Worm (Caenorhabditis elegans) whole organism, L1 larva: ENCODE results near the gene taf-3.

ENCODE experiments used
- C04F5.9 ChIP-seq: sonication (generic microtip); optimal IDR thresholded peaks from 2 replicates; lab custom pipeline; 2016; ENCODE audit warnings: missing genetic modification characterization, missing compliant biosample characterization
- C16A3.4 ChIP-seq: fragments of 150-350 bp; optimal IDR thresholded peaks from 2 replicates; lab custom pipeline; 2014; ENCODE audit warnings: missing biosample characterization, missing genetic modification characterization
- Y116A8C.19 ChIP-seq: sonication (generic microtip); optimal IDR thresholded peaks from 2 replicates; lab custom pipeline; 2016; ENCODE audit warnings: missing compliant biosample characterization, missing genetic modification characterization, borderline replicate concordance
- aha-1 ChIP-seq: fragments of 150-350 bp; optimal IDR thresholded peaks from 2 replicates; lab custom pipeline; 2014; ENCODE audit warnings: missing biosample characterization, missing genetic modification characterization
- alr-1 ChIP-seq: fragments of 200-800 bp; sonication (Bioruptor generic); optimal IDR thresholded peaks from 2 replicates; lab custom pipeline; 2018; ENCODE audit warnings: borderline replicate concordance, mild to moderate bottlenecking, missing genetic modification characterization, missing compliant biosample characterization
- ama-1 ChIP-seq: fragments of 150-350 bp; optimal IDR thresholded peaks from 2 replicates; lab custom pipeline; 2014
- ceh-82 ChIP-seq, 3 experiments: fragments of 150-350 bp in 1 of 3; sonication (generic microtip) in 2 of 3; optimal IDR thresholded peaks; 2 replicates each; lab custom pipeline; 2014 to 2017; ENCODE audit warnings: missing biosample characterization in 3 of 3, missing genetic modification characterization in 3 of 3
- ceh-88 ChIP-seq: fragments of 200-800 bp; sonication (Bioruptor generic); IDR thresholded peaks from 2 replicates; pipeline ENCODE4 v1.3.6; 2022; ENCODE audit warnings: missing genetic modification characterization, missing compliant biosample characterization
- ceh-90 ChIP-seq: sonication (generic microtip); optimal IDR thresholded peaks from 2 replicates; lab custom pipeline; 2016; ENCODE audit warnings: missing genetic modification characterization, missing compliant biosample characterization
- dpl-1 ChIP-seq, 3 experiments: fragments of 150-350 bp in 2 of 3; sonication (generic microtip) in 1 of 3; optimal IDR thresholded peaks; 2 replicates each; lab custom pipeline; 2014 to 2017; ENCODE audit warnings: missing biosample characterization in 3 of 3, missing genetic modification characterization in 3 of 3, missing genetic modification reagents in 3 of 3
- efl-1 ChIP-seq, 4 experiments: fragments of 150-350 bp; optimal IDR thresholded peaks in 3 of 4; peaks in 1 of 4; 1 replicate in 1 of 4; 2 replicates in 3 of 4; lab custom pipeline; 2014; ENCODE audit warnings: missing biosample characterization in 2 of 4, missing genetic modification characterization in 2 of 4, missing genetic modification reagents in 2 of 4
- egl-13 ChIP-seq: sonication (generic microtip); optimal IDR thresholded peaks from 2 replicates; lab custom pipeline; 2016; ENCODE audit warnings: missing genotype, missing genetic modification reagents, missing genetic modification characterization, missing compliant biosample characterization
- egl-27 ChIP-seq, 2 experiments: fragments of 150-350 bp in 1 of 2; sonication (generic microtip); optimal IDR thresholded peaks; 3 replicates each; lab custom pipeline; 2017 to 2018; ENCODE audit warnings: missing biosample characterization in 2 of 2, missing genetic modification characterization in 2 of 2, missing genetic modification reagents in 2 of 2
- elt-2 ChIP-seq: sonication (generic microtip); optimal IDR thresholded peaks from 2 replicates; lab custom pipeline; 2016; ENCODE audit warnings: missing genetic modification characterization, mild to moderate bottlenecking, inconsistent platforms, missing compliant biosample characterization, missing genetic modification reagents
- elt-3 ChIP-seq, 6 experiments: fragments of 150-350 bp in 1 of 6; sonication (generic microtip); optimal IDR thresholded peaks; 2 replicates each; lab custom pipeline; 2017 to 2018; ENCODE audit warnings: missing biosample characterization in 6 of 6, missing genetic modification characterization in 6 of 6, inconsistent platforms in 1 of 6
- ets-5 ChIP-seq: fragments of 200-800 bp; sonication (Bioruptor generic); IDR thresholded peaks from 2 replicates; pipeline ENCODE4 v1.3.6; 2022; ENCODE audit warnings: missing genetic modification characterization, missing compliant biosample characterization
- fkh-10 ChIP-seq: sonication (generic microtip); optimal IDR thresholded peaks from 2 replicates; lab custom pipeline; 2017; ENCODE audit warnings: missing biosample characterization, missing genetic modification reagents, missing genetic modification characterization
- fkh-4 ChIP-seq: sonication (generic microtip); optimal IDR thresholded peaks from 2 replicates; lab custom pipeline; 2016; ENCODE audit warnings: missing compliant biosample characterization, missing genetic modification characterization, borderline replicate concordance
- fos-1 ChIP-seq: fragments of 150-350 bp; optimal IDR thresholded peaks from 2 replicates; lab custom pipeline; 2014; ENCODE audit warnings: missing biosample characterization, missing genetic modification characterization
- hlh-17 ChIP-seq: fragments of 200-800 bp; sonication (Bioruptor generic); optimal IDR thresholded peaks from 2 replicates; lab custom pipeline; 2018; ENCODE audit warnings: missing genetic modification characterization, mild to moderate bottlenecking, missing compliant biosample characterization, moderate library complexity, borderline replicate concordance
- irx-1 ChIP-seq: sonication (generic microtip); optimal IDR thresholded peaks from 2 replicates; lab custom pipeline; 2016; ENCODE audit warnings: missing genetic modification characterization, missing compliant biosample characterization
- isw-1 ChIP-seq: fragments of 200-800 bp; sonication (Bioruptor generic); IDR thresholded peaks from 2 replicates; pipeline ENCODE4 v1.3.6; 2022; ENCODE audit warnings: missing genetic modification characterization, missing compliant biosample characterization
- lin-13 ChIP-seq: fragments of 150-350 bp; optimal IDR thresholded peaks from 2 replicates; lab custom pipeline; 2014; ENCODE audit warnings: missing biosample characterization, missing genetic modification reagents, missing genetic modification characterization
- lin-14 ChIP-seq: fragments of 200-800 bp; sonication (Bioruptor generic); optimal IDR thresholded peaks from 2 replicates; lab custom pipeline; 2018; ENCODE audit warnings: mild to moderate bottlenecking, missing genetic modification characterization, moderate library complexity, missing compliant biosample characterization
- lin-15B ChIP-seq: fragments of 150-350 bp; sonication (generic microtip); optimal IDR thresholded peaks from 3 replicates; lab custom pipeline; 2014; ENCODE audit warnings: missing biosample characterization, missing genetic modification characterization
- lsy-2 ChIP-seq, 2 experiments: fragments of 150-350 bp; optimal IDR thresholded peaks; 2 replicates each; lab custom pipeline; 2014; ENCODE audit warnings: missing biosample characterization in 2 of 2, missing genetic modification characterization in 2 of 2
- mab-9 ChIP-seq: fragments of 200-800 bp; sonication (Bioruptor generic); IDR thresholded peaks from 2 replicates; pipeline ENCODE4 v1.3.6; 2022; ENCODE audit warnings: missing genetic modification reagents, missing genetic modification characterization, missing compliant biosample characterization
- nhr-20 ChIP-seq: sonication (generic microtip); optimal IDR thresholded peaks from 2 replicates; lab custom pipeline; 2016; ENCODE audit warnings: mild to moderate bottlenecking, missing genetic modification characterization, missing compliant biosample characterization
- nhr-237 ChIP-seq: fragments of 150-350 bp; optimal IDR thresholded peaks from 2 replicates; lab custom pipeline; 2014; ENCODE audit warnings: missing biosample characterization, missing genetic modification characterization
- nhr-28 ChIP-seq: fragments of 150-350 bp; optimal IDR thresholded peaks from 2 replicates; lab custom pipeline; 2014; ENCODE audit warnings: missing biosample characterization, missing genetic modification characterization
- nhr-71 ChIP-seq: sonication (generic microtip); optimal IDR thresholded peaks from 2 replicates; lab custom pipeline; 2016; ENCODE audit warnings: mild to moderate bottlenecking, missing genetic modification characterization, moderate library complexity, missing compliant biosample characterization
- nhr-76 ChIP-seq: sonication (generic microtip); optimal IDR thresholded peaks from 2 replicates; lab custom pipeline; 2017; ENCODE audit warnings: missing biosample characterization, missing genetic modification characterization
- nhr-77 ChIP-seq: fragments of 150-350 bp; optimal IDR thresholded peaks from 2 replicates; lab custom pipeline; 2014; ENCODE audit warnings: missing biosample characterization, missing genetic modification characterization
- nhr-84 ChIP-seq: sonication (generic microtip); optimal IDR thresholded peaks from 2 replicates; lab custom pipeline; 2017; ENCODE audit warnings: missing biosample characterization, missing genetic modification characterization
- nhr-90 ChIP-seq: sonication (generic microtip); optimal IDR thresholded peaks from 2 replicates; lab custom pipeline; 2016; ENCODE audit warnings: mild to moderate bottlenecking, missing genetic modification characterization, missing compliant biosample characterization; ENCODE audit not compliant: poor library complexity
- pqm-1 ChIP-seq: sonication (generic microtip); optimal IDR thresholded peaks from 3 replicates; lab custom pipeline; 2017; ENCODE audit warnings: missing biosample characterization, missing genetic modification characterization
- rnt-1 ChIP-seq: sonication (generic microtip); optimal IDR thresholded peaks from 2 replicates; lab custom pipeline; 2016; ENCODE audit warnings: mild to moderate bottlenecking, missing genetic modification characterization, moderate library complexity, missing compliant biosample characterization
- snpc-4 ChIP-seq: fragments of 150-350 bp; optimal IDR thresholded peaks from 2 replicates; lab custom pipeline; 2014; ENCODE audit warnings: missing biosample characterization, missing genetic modification characterization
- snu-23 ChIP-seq: sonication (generic microtip); optimal IDR thresholded peaks from 2 replicates; lab custom pipeline; 2016; ENCODE audit warnings: missing genetic modification characterization, missing compliant biosample characterization
- sox-4 ChIP-seq: sonication (generic microtip); optimal IDR thresholded peaks from 2 replicates; lab custom pipeline; 2016; ENCODE audit warnings: missing genetic modification characterization, missing compliant biosample characterization
- sup-37 ChIP-seq: fragments of 200-800 bp; sonication (Bioruptor generic); optimal IDR thresholded peaks from 2 replicates; lab custom pipeline; 2018; ENCODE audit warnings: mild to moderate bottlenecking, missing genetic modification characterization, missing compliant biosample characterization
- swsn-7 ChIP-seq: sonication (generic microtip); optimal IDR thresholded peaks from 2 replicates; lab custom pipeline; 2016; ENCODE audit warnings: missing genetic modification characterization, missing compliant biosample characterization
- tbx-2 ChIP-seq: sonication (generic microtip); optimal IDR thresholded peaks from 2 replicates; lab custom pipeline; 2016; ENCODE audit warnings: missing genetic modification characterization, missing compliant biosample characterization
- unc-30 ChIP-seq: sonication (generic microtip); optimal IDR thresholded peaks from 2 replicates; lab custom pipeline; 2017; ENCODE audit warnings: missing biosample characterization, missing genetic modification characterization
- unc-98 ChIP-seq: fragments of 200-800 bp; sonication (Bioruptor generic); IDR thresholded peaks from 2 replicates; pipeline ENCODE4 v1.3.6; 2022; ENCODE audit warnings: missing genetic modification characterization, missing compliant biosample characterization
- vab-15 ChIP-seq: sonication (generic microtip); optimal IDR thresholded peaks from 2 replicates; lab custom pipeline; 2017; ENCODE audit warnings: missing genotype, mild to moderate bottlenecking, missing genetic modification characterization, missing compliant biosample characterization
- zip-4 ChIP-seq: fragments of 200-800 bp; sonication (Bioruptor generic); optimal IDR thresholded peaks from 2 replicates; lab custom pipeline; 2018; ENCODE audit warnings: mild to moderate bottlenecking, missing genetic modification characterization, moderate library complexity, missing compliant biosample characterization
- ztf-4 ChIP-seq: fragments of 150-350 bp; optimal IDR thresholded peaks from 2 replicates; lab custom pipeline; 2014; ENCODE audit warnings: missing biosample characterization, missing genetic modification characterization

taf-3 gene

ce11 chrX:16375807-16376638 is 43.8 kb downstream of the taf-3 start, which contains the start of gene sur-7:
Gene sur-7 (plus strand): TSS chrX:16376588.
- TF ChIP-seq ceh-82 (tag; optimal IDR thresholded peaks at IDR 0.05; lab: Kevin White, UChicago) (no peak), fkh-10 (GFP tag; lab: Kevin White, UChicago) (peak; percentile 35), ceh-90 (peak; percentile 54), lin-14 (GFP tag; lab: Kevin White, UChicago) (peak; percentile 78), rnt-1 (tag; lab: Kevin White, UChicago) (peak; percentile 63)

ce11 chrX:16377903-16378302 is 45.7 kb downstream of the taf-3 start:
- TF ChIP-seq vab-15 (no peak), alr-1 (tag; lab: Kevin White, UChicago) (no peak), tbx-2 (tag; lab: Kevin White, UChicago) (peak; percentile 47), Y116A8C.19 (tag; lab: Kevin White, UChicago) (no peak), irx-1 (tag; lab: Kevin White, UChicago) (no peak), lsy-2 (tag; optimal IDR thresholded peaks at IDR 0.05; lab: Kevin White, UChicago) (peak in 1 of 2 experiments; percentile 49), C04F5.9 (tag; lab: Kevin White, UChicago) (no peak), ztf-4 (tag; lab: Kevin White, UChicago) (no peak), snu-23 (GFP tag; lab: Kevin White, UChicago) (peak; percentile 75), nhr-20 (tag; lab: Kevin White, UChicago) (peak; percentile 72), mab-9 (GFP tag; lab: Robert Waterston, UW) (no peak), pqm-1 (tag; lab: Kevin White, UChicago) (no peak), sup-37 (GFP tag; lab: Kevin White, UChicago) (peak; percentile 31), nhr-77 (tag; lab: Kevin White, UChicago) (peak; percentile 44), C16A3.4 (tag; lab: Kevin White, UChicago) (peak; percentile 47), egl-13 (tag; lab: Kevin White, UChicago) (no peak), rnt-1 (tag; lab: Kevin White, UChicago) (peak; percentile 59), fkh-10 (GFP tag; lab: Kevin White, UChicago) (peak; percentile 22), nhr-71 (tag; lab: Kevin White, UChicago) (peak; percentile 75), lin-15B (no peak), snpc-4 (tag; lab: Kevin White, UChicago) (no peak), nhr-90 (tag; lab: Kevin White, UChicago) (peak; percentile 73), aha-1 (tag; lab: Kevin White, UChicago) (no peak), fos-1 (tag; lab: Kevin White, UChicago) (peak; percentile 19), ets-5 (GFP tag; lab: Robert Waterston, UW) (no peak), nhr-76 (tag; lab: Kevin White, UChicago) (no peak), swsn-7 (peak; percentile 28), isw-1 (GFP tag; lab: Robert Waterston, UW) (no peak), elt-2 (tag; lab: Kevin White, UChicago) (peak; percentile 84), unc-98 (GFP tag; lab: Robert Waterston, UW) (no peak), hlh-17 (GFP tag; lab: Kevin White, UChicago) (no peak), ama-1 (lab: Kevin White, UChicago) (no peak), fkh-4 (tag; lab: Kevin White, UChicago) (no peak), unc-30 (no peak), egl-27 (tag; optimal IDR thresholded peaks at IDR 0.05; lab: Kevin White, UChicago) (no peak), zip-4 (GFP tag; lab: Kevin White, UChicago) (no peak), dpl-1 (GFP tag; optimal IDR thresholded peaks at IDR 0.05; lab: Kevin White, UChicago) (no peak), ceh-90 (no peak), nhr-28 (tag; lab: Kevin White, UChicago) (no peak), nhr-237 (no peak), nhr-84 (tag; lab: Kevin White, UChicago) (no peak), ceh-88 (no peak), efl-1 (optimal IDR thresholded peaks at IDR 0.05; lab: Kevin White, UChicago) (peak in 1 of 2 experiments; percentile 12), efl-1 (GFP tag; optimal IDR thresholded peaks at IDR 0.05 in 1 of 2; lab: Kevin White, UChicago) (peak in 1 of 2 experiments; percentile 89), lin-13 (GFP tag; lab: Kevin White, UChicago) (no peak), elt-3 (tag; optimal IDR thresholded peaks at IDR 0.05; lab: Kevin White, UChicago) (peak in 4 of 6 experiments; percentile 8 to 69 (median 66)), sox-4 (tag; lab: Kevin White, UChicago) (no peak)
